Fruit fly (Drosophila melanogaster) whole organism, embryonic: ENCODE measurements around the gene mino.

ENCODE experiments used
- Atf3 ChIP-seq: fragments of 200-800 bp; sonication (Bioruptor generic); optimal IDR thresholded peaks from 3 replicates; lab custom pipeline; 2016; ENCODE audit warnings: missing biosample characterization, missing genetic modification characterization
- C15 ChIP-seq: fragments of 200-800 bp; sonication (Bioruptor generic); IDR thresholded peaks from 3 replicates; pipeline ENCODE4 v1.3.6; 2022; ENCODE audit warnings: missing biosample characterization, missing genetic modification characterization
- CG11560 ChIP-seq: fragments of 200-800 bp; sonication (Bioruptor generic); IDR thresholded peaks from 3 replicates; pipeline ENCODE4 v1.3.6; 2022; ENCODE audit warnings: missing biosample characterization, missing genetic modification characterization
- CG11723 ChIP-seq: fragments of 200-800 bp; sonication (Bioruptor generic); optimal IDR thresholded peaks from 2 replicates; lab custom pipeline; 2017; ENCODE audit warnings: missing biosample characterization, mild to moderate bottlenecking, missing genetic modification characterization
- CG12744 ChIP-seq: fragments of 200-800 bp; sonication (Bioruptor generic); optimal IDR thresholded peaks from 2 replicates; lab custom pipeline; 2016; ENCODE audit warnings: missing biosample characterization, missing genetic modification characterization
- CG16815 ChIP-seq: fragments of 200-800 bp; sonication (Bioruptor generic); optimal IDR thresholded peaks from 3 replicates; lab custom pipeline; 2017; ENCODE audit warnings: missing biosample characterization, mild to moderate bottlenecking, missing genetic modification characterization
- CG16863 ChIP-seq: fragments of 200-800 bp; sonication (Bioruptor generic); optimal IDR thresholded peaks from 3 replicates; lab custom pipeline; 2016; ENCODE audit warnings: missing biosample characterization, missing genetic modification characterization
- CG1832 ChIP-seq: fragments of 200-800 bp; sonication (Bioruptor generic); optimal IDR thresholded peaks from 2 replicates; lab custom pipeline; 2017; ENCODE audit warnings: missing biosample characterization, mild to moderate bottlenecking, missing genetic modification characterization, inconsistent platforms
- CG18599 ChIP-seq: fragments of 200-800 bp; sonication (Bioruptor generic); optimal IDR thresholded peaks from 3 replicates; lab custom pipeline; 2017; ENCODE audit warnings: missing biosample characterization, missing genetic modification characterization, mild to moderate bottlenecking, moderate library complexity, missing genetic modification reagents
- CG18619 ChIP-seq: fragments of 200-800 bp; sonication (Bioruptor generic); optimal IDR thresholded peaks from 3 replicates; lab custom pipeline; 2017; ENCODE audit warnings: missing biosample characterization, mild to moderate bottlenecking, missing genetic modification characterization
- CG2116 ChIP-seq: fragments of 200-800 bp; sonication (Bioruptor generic); optimal IDR thresholded peaks from 3 replicates; lab custom pipeline; 2018; ENCODE audit warnings: missing biosample characterization, mild to moderate bottlenecking, missing genetic modification characterization
- CG2678 ChIP-seq: fragments of 200-800 bp; sonication (Bioruptor generic); optimal IDR thresholded peaks from 3 replicates; lab custom pipeline; 2019; ENCODE audit warnings: missing biosample characterization, mild to moderate bottlenecking, missing genetic modification characterization, moderate library complexity
- CG2712 ChIP-seq: fragments of 200-800 bp; optimal IDR thresholded peaks from 3 replicates; lab custom pipeline; 2019; ENCODE audit warnings: missing biosample characterization, mild to moderate bottlenecking, missing genetic modification characterization, moderate library complexity
- CG32772 ChIP-seq: fragments of 200-800 bp; sonication (Bioruptor generic); IDR thresholded peaks from 2 replicates; pipeline ENCODE4 v1.3.6; 2022; ENCODE audit warnings: missing biosample characterization, missing genetic modification characterization
- CG3847 ChIP-seq: fragments of 200-800 bp; sonication (Bioruptor generic); IDR thresholded peaks from 2 replicates; pipeline ENCODE4 v1.3.6; 2022; ENCODE audit warnings: missing biosample characterization, missing genetic modification characterization
- CG4730 ChIP-seq: fragments of 200-800 bp; sonication (Bioruptor generic); IDR thresholded peaks from 2 replicates; pipeline ENCODE4 v1.3.6; 2022; ENCODE audit warnings: missing biosample characterization, missing genetic modification characterization
- CG6765 ChIP-seq: fragments of 200-800 bp; sonication (Bioruptor generic); optimal IDR thresholded peaks from 3 replicates; lab custom pipeline; 2017; ENCODE audit warnings: missing biosample characterization, mild to moderate bottlenecking, missing genetic modification characterization
- CG6791 ChIP-seq: fragments of 200-800 bp; sonication (Bioruptor generic); IDR thresholded peaks from 3 replicates; pipeline ENCODE4 v1.3.6; 2022; ENCODE audit warnings: missing biosample characterization, missing genetic modification characterization; ENCODE audit not compliant: partially characterized antibody
- CG7357 ChIP-seq: fragments of 200-800 bp; sonication (Bioruptor generic); IDR thresholded peaks from 3 replicates; pipeline ENCODE4 v1.3.6; 2022; ENCODE audit warnings: missing biosample characterization, missing genetic modification characterization
- CG7987 ChIP-seq: fragments of 200-800 bp; sonication (Bioruptor generic); optimal IDR thresholded peaks from 2 replicates; lab custom pipeline; 2018; ENCODE audit warnings: missing biosample characterization, mild to moderate bottlenecking, missing genetic modification characterization, moderate library complexity
- CG8290 ChIP-seq, 3 experiments: fragments of 200-800 bp; sonication (Bioruptor generic); optimal IDR thresholded peaks; 2 replicates each; lab custom pipeline; 2016 to 2019; ENCODE audit warnings: missing biosample characterization in 3 of 3, missing genetic modification characterization in 3 of 3, mild to moderate bottlenecking in 2 of 3, moderate library complexity in 1 of 3
- HLH4C ChIP-seq: fragments of 200-800 bp; sonication (Bioruptor generic); IDR thresholded peaks from 3 replicates; pipeline ENCODE4 v1.3.6; 2022; ENCODE audit warnings: missing biosample characterization, missing genetic modification characterization; ENCODE audit not compliant: partially characterized antibody
- HmgD ChIP-seq: fragments of 200-800 bp; sonication (Bioruptor generic); optimal IDR thresholded peaks from 3 replicates; lab custom pipeline; 2016; ENCODE audit warnings: missing biosample characterization, missing genetic modification characterization
- MESR4 ChIP-seq: fragments of 200-800 bp; sonication (Bioruptor generic); optimal IDR thresholded peaks from 2 replicates; lab custom pipeline; 2018; ENCODE audit warnings: missing biosample characterization, mild to moderate bottlenecking, missing genetic modification characterization, moderate library complexity
- NC2α ChIP-seq: fragments of 200-800 bp; sonication (Bioruptor generic); optimal IDR thresholded peaks from 2 replicates; lab custom pipeline; 2016; ENCODE audit warnings: missing biosample characterization, missing genetic modification characterization
- Sry-δ ChIP-seq: fragments of 200-800 bp; sonication (Bioruptor generic); optimal IDR thresholded peaks from 2 replicates; lab custom pipeline; 2016; ENCODE audit warnings: missing biosample characterization, missing genetic modification characterization
- ato ChIP-seq: fragments of 200-800 bp; sonication (Bioruptor generic); IDR thresholded peaks from 2 replicates; pipeline ENCODE4 v1.3.6; 2022; ENCODE audit warnings: missing biosample characterization, missing genetic modification characterization; ENCODE audit not compliant: partially characterized antibody
- bab2 ChIP-seq: fragments of 200-800 bp; sonication (Bioruptor generic); optimal IDR thresholded peaks from 2 replicates; lab custom pipeline; 2016; ENCODE audit warnings: missing biosample characterization, missing genetic modification characterization
- bbx ChIP-seq: fragments of 200-800 bp; sonication (Bioruptor generic); IDR thresholded peaks from 2 replicates; pipeline ENCODE4 v1.3.6; 2022; ENCODE audit warnings: missing biosample characterization, missing genetic modification characterization; ENCODE audit not compliant: partially characterized antibody
- bcd ChIP-seq: fragments of 200-800 bp; sonication (Bioruptor generic); optimal IDR thresholded peaks from 2 replicates; lab custom pipeline; 2017; ENCODE audit warnings: missing biosample characterization, mild to moderate bottlenecking, missing genetic modification characterization
- bigmax ChIP-seq: fragments of 200-800 bp; sonication (Bioruptor generic); optimal IDR thresholded peaks from 2 replicates; lab custom pipeline; 2018; ENCODE audit warnings: missing biosample characterization, mild to moderate bottlenecking, missing genetic modification characterization
- cg ChIP-seq: fragments of 200-800 bp; sonication (Bioruptor generic); optimal IDR thresholded peaks from 3 replicates; lab custom pipeline; 2019; ENCODE audit warnings: missing biosample characterization, mild to moderate bottlenecking, missing genetic modification characterization, moderate library complexity
- ci ChIP-seq: fragments of 200-800 bp; sonication (Bioruptor generic); IDR thresholded peaks from 3 replicates; pipeline ENCODE4 v1.3.6; 2022; ENCODE audit warnings: missing biosample characterization, missing genetic modification characterization
- en ChIP-seq: fragments of 200-800 bp; sonication (Bioruptor generic); optimal IDR thresholded peaks from 2 replicates; lab custom pipeline; 2016; ENCODE audit warnings: missing biosample characterization, missing genetic modification characterization
- eyg ChIP-seq: fragments of 200-800 bp; sonication (Bioruptor generic); optimal IDR thresholded peaks from 3 replicates; lab custom pipeline; 2016; ENCODE audit warnings: missing biosample characterization, missing genetic modification characterization
- grau ChIP-seq: fragments of 200-800 bp; optimal IDR thresholded peaks from 3 replicates; lab custom pipeline; 2019; ENCODE audit warnings: missing biosample characterization, mild to moderate bottlenecking, missing genetic modification characterization, moderate library complexity
- lbe ChIP-seq: fragments of 200-800 bp; sonication (Bioruptor generic); optimal IDR thresholded peaks from 2 replicates; lab custom pipeline; 2016; ENCODE audit warnings: missing biosample characterization, mild to moderate bottlenecking, missing genetic modification characterization
- lilli ChIP-seq: fragments of 200-800 bp; sonication (Bioruptor generic); optimal IDR thresholded peaks from 3 replicates; lab custom pipeline; 2016; ENCODE audit warnings: missing biosample characterization, missing genetic modification characterization
- mld ChIP-seq: fragments of 200-800 bp; sonication (Bioruptor generic); IDR thresholded peaks from 3 replicates; pipeline ENCODE4 v1.3.6; 2022; ENCODE audit warnings: missing biosample characterization, missing genetic modification characterization; ENCODE audit not compliant: partially characterized antibody
- peb ChIP-seq: fragments of 200-800 bp; sonication (Bioruptor generic); IDR thresholded peaks from 2 replicates; pipeline ENCODE4 v1.3.6; 2022; ENCODE audit warnings: missing biosample characterization, missing genetic modification characterization
- prd ChIP-seq, 3 experiments: fragments of >200 bp in 2 of 3; fragments of 200-800 bp in 1 of 3; sonication (Bioruptor generic) in 1 of 3; optimal IDR thresholded peaks in 2 of 3; IDR thresholded peaks in 1 of 3; 2 replicates in 2 of 3; 3 replicates in 1 of 3; pipeline versions ENCODE4 v1.3.6 to Lab custom; 2017 to 2022; ENCODE audit warnings: missing biosample characterization in 1 of 3, missing genetic modification characterization in 1 of 3
- pros ChIP-seq: fragments of 200-800 bp; sonication (Bioruptor generic); optimal IDR thresholded peaks from 3 replicates; lab custom pipeline; 2019; ENCODE audit warnings: missing biosample characterization, mild to moderate bottlenecking, missing genetic modification characterization, moderate library complexity
- psq ChIP-seq: fragments of 200-800 bp; sonication (Bioruptor generic); optimal IDR thresholded peaks from 2 replicates; lab custom pipeline; 2017; ENCODE audit warnings: missing biosample characterization, missing genetic modification characterization
- pzg ChIP-seq: fragments of 200-800 bp; sonication (Bioruptor generic); optimal IDR thresholded peaks from 3 replicates; lab custom pipeline; 2018; ENCODE audit warnings: missing biosample characterization, mild to moderate bottlenecking, missing genetic modification characterization, moderate library complexity
- so ChIP-seq: fragments of 200-800 bp; sonication (Bioruptor generic); IDR thresholded peaks from 3 replicates; pipeline ENCODE4 v1.3.6; 2022; ENCODE audit warnings: missing biosample characterization, missing genetic modification characterization
- stwl ChIP-seq: fragments of 200-800 bp; sonication (Bioruptor generic); optimal IDR thresholded peaks from 3 replicates; lab custom pipeline; 2018; ENCODE audit warnings: missing biosample characterization, mild to moderate bottlenecking, missing genetic modification characterization, moderate library complexity
- sug ChIP-seq: fragments of 200-800 bp; optimal IDR thresholded peaks from 2 replicates; lab custom pipeline; 2019; ENCODE audit warnings: missing biosample characterization, mild to moderate bottlenecking, missing genetic modification characterization, moderate library complexity
- tll ChIP-seq, 2 experiments: fragments of 200-800 bp in 1 of 2; fragments of >200 bp in 1 of 2; sonication (Bioruptor generic) in 1 of 2; optimal IDR thresholded peaks; 2 replicates each; lab custom pipeline; 2017 to 2019; ENCODE audit warnings: missing biosample characterization in 2 of 2, missing genetic modification characterization in 2 of 2, mild to moderate bottlenecking in 1 of 2, moderate library complexity in 1 of 2
- tup ChIP-seq: fragments of 200-800 bp; sonication (Bioruptor generic); optimal IDR thresholded peaks from 2 replicates; lab custom pipeline; 2016; ENCODE audit warnings: missing biosample characterization, mild to moderate bottlenecking, missing genetic modification characterization, moderate library complexity
- zen2 ChIP-seq: fragments of 200-800 bp; sonication (Bioruptor generic); IDR thresholded peaks from 3 replicates; pipeline ENCODE4 v1.3.6; 2022; ENCODE audit warnings: missing biosample characterization, missing genetic modification characterization; ENCODE audit not compliant: partially characterized antibody

The mino gene

dm6 chr3R:27948421-27948906, 23.5 kb downstream of the mino start, which contains the start of gene Gp93 (continued):
- TF ChIP-seq psq (GFP tag; lab: Kevin White, UChicago) = no peak
- TF ChIP-seq CG18599 = peak; percentile 30
- peak; percentile 42 for TF ChIP-seq sug
- TF ChIP-seq bigmax (GFP tag; lab: Kevin White, UChicago) = peak; percentile 71
- peak; percentile 54 for TF ChIP-seq CG2116 (GFP tag; lab: Kevin White, UChicago)
- peak; percentile 44; the same call in 1 of the 3 replicates for TF ChIP-seq so (GFP tag; lab: Robert Waterston, UW)
- TF ChIP-seq Sry-δ (GFP tag; lab: Kevin White, UChicago) = no peak
- TF ChIP-seq CG7987 (GFP tag; lab: Kevin White, UChicago) = peak; percentile 37
- TF ChIP-seq CG11723 (GFP tag; lab: Kevin White, UChicago) = no peak
- TF ChIP-seq CG4730 (GFP tag; lab: Robert Waterston, UW) = no peak
- TF ChIP-seq eyg (GFP tag; lab: Kevin White, UChicago) = no peak
- peak; percentile 69 for TF ChIP-seq CG2678 (tag; lab: Kevin White, UChicago)
- TF ChIP-seq lbe (GFP tag; lab: Kevin White, UChicago) = peak; percentile 30
- peak; percentile 74 for TF ChIP-seq CG32772 (GFP tag; lab: Robert Waterston, UW)
- peak; percentile 38 for TF ChIP-seq bcd (GFP tag; lab: Kevin White, UChicago)
- peak; percentile 87 for TF ChIP-seq MESR4
- peak; percentile 30 for TF ChIP-seq CG16815 (GFP tag; lab: Kevin White, UChicago)
- peak; percentile 68 for TF ChIP-seq grau (tag; lab: Kevin White, UChicago)
- TF ChIP-seq en (GFP tag; lab: Kevin White, UChicago) = no peak
- TF ChIP-seq CG2712 = peak; percentile 74
- peak; percentile 22 for TF ChIP-seq CG16863
- no peak for TF ChIP-seq prd (optimal IDR thresholded peaks at IDR 0.05; lab: Kevin White, UChicago)
- TF ChIP-seq prd (GFP tag; IDR thresholded peaks at IDR 0.05; lab: Robert Waterston, UW) = peak; percentile 80
- TF ChIP-seq bab2 = peak; percentile 39
- no peak for TF ChIP-seq cg (GFP tag; lab: Kevin White, UChicago)
- no peak for TF ChIP-seq pros (GFP tag; lab: Kevin White, UChicago)
- peak; percentile 50; the same call in 1 of the 2 replicates for TF ChIP-seq ato
- no peak for TF ChIP-seq stwl (tag; lab: Kevin White, UChicago)
- no peak for TF ChIP-seq CG8290 (GFP tag; optimal IDR thresholded peaks at IDR 0.05; lab: Kevin White, UChicago)
- TF ChIP-seq CG8290 (tag; optimal IDR thresholded peaks at IDR 0.05; lab: Kevin White, UChicago) = peak in 1 of 2 experiments; percentile 59
- peak; percentile 54 for TF ChIP-seq CG18619
- no peak for TF ChIP-seq C15 (GFP tag; lab: Robert Waterston, UW)
- TF ChIP-seq lilli (GFP tag; lab: Kevin White, UChicago) = peak; percentile 66
- no peak for TF ChIP-seq CG11560
- TF ChIP-seq, all 482 proteins: peak for 240

dm6 chr3R:27953890-27954289, 28.9 kb downstream of the mino start, which contains the start of gene CG4951:
Gene CG4951, minus strand, starts transcription at chr3R:27954112.
- TF ChIP-seq CG3847 (GFP tag; lab: Robert Waterston, UW) (peak; percentile 56), NC2α (GFP tag; lab: Kevin White, UChicago) (no peak), pzg (GFP tag; lab: Kevin White, UChicago) (peak; percentile 91), CG7357 (GFP tag; lab: Robert Waterston, UW) (no peak), CG12744 (no peak), peb (GFP tag; lab: Robert Waterston, UW) (no peak), tup (GFP tag; lab: Kevin White, UChicago) (no peak), HmgD (GFP tag; lab: Kevin White, UChicago) (no peak), tll (GFP tag; optimal IDR thresholded peaks at IDR 0.05; lab: Kevin White, UChicago) (no peak), zen2 (peak; percentile 63), ci (GFP tag; lab: Robert Waterston, UW) (no peak), mld (0 out of 3 replicates have a peak, but pooled peaks have one; percentile 27), Atf3 (no peak), CG6765 (no peak), bbx (GFP tag; lab: Robert Waterston, UW) (peak; percentile 63; the same call in 1 of the 2 replicates), CG6791 (peak; percentile 61; the same call in 2 of the 3 replicates), HLH4C (GFP tag; lab: Robert Waterston, UW) (peak; percentile 75), CG1832 (GFP tag; lab: Kevin White, UChicago) (no peak)
